Worm (Caenorhabditis elegans) whole organism, L4 larva: ENCODE results near the gene idpp-3.

Experiments
- F10B5.3 ChIP-seq: sonication (generic microtip); optimal IDR thresholded peaks from 2 replicates; lab custom pipeline; 2016; ENCODE audit warnings: mild to moderate bottlenecking, missing genetic modification characterization, missing compliant biosample characterization
- F37D6.2 ChIP-seq: sonication (generic microtip); optimal IDR thresholded peaks from 2 replicates; lab custom pipeline; 2016; ENCODE audit warnings: mild to moderate bottlenecking, missing genetic modification characterization, missing compliant biosample characterization
- F49E8.2 ChIP-seq: sonication (generic microtip); optimal IDR thresholded peaks from 2 replicates; lab custom pipeline; 2016; ENCODE audit warnings: missing compliant biosample characterization, mild to moderate bottlenecking, missing genetic modification characterization, borderline replicate concordance
- T20F7.1 ChIP-seq: fragments of 200-800 bp; sonication (Bioruptor generic); optimal IDR thresholded peaks from 2 replicates; lab custom pipeline; 2018; ENCODE audit warnings: mild to moderate bottlenecking, missing genetic modification characterization, missing compliant biosample characterization
- Y48G9A.11 ChIP-seq: fragments of 200-800 bp; sonication (Bioruptor generic); IDR thresholded peaks from 2 replicates; pipeline ENCODE4 v1.3.6; 2022; ENCODE audit warnings: missing genetic modification reagents, missing genetic modification characterization, missing compliant biosample characterization
- Y5F2A.4 ChIP-seq: fragments of 200-800 bp; sonication (Bioruptor generic); optimal IDR thresholded peaks from 2 replicates; lab custom pipeline; 2018; ENCODE audit warnings: mild to moderate bottlenecking, missing genetic modification characterization, missing compliant biosample characterization
- ZK337.2 ChIP-seq: fragments of 200-800 bp; sonication (Bioruptor generic); IDR thresholded peaks from 2 replicates; pipeline ENCODE4 v1.3.6; 2022; ENCODE audit warnings: missing genetic modification reagents, missing genetic modification characterization, missing compliant biosample characterization
- ZK546.5 ChIP-seq, 2 experiments: sonication (generic microtip); optimal IDR thresholded peaks; 2 replicates each; lab custom pipeline; 2017; ENCODE audit warnings: missing biosample characterization in 2 of 2, missing genetic modification characterization in 2 of 2
- aha-1 ChIP-seq: fragments of 150-350 bp; peaks from one replicate; lab custom pipeline; 2014; ENCODE audit warnings: missing biosample characterization, missing genetic modification characterization
- ces-1 ChIP-seq: fragments of 150-350 bp; sonication (generic microtip); optimal IDR thresholded peaks from 4 replicates; lab custom pipeline; 2014; ENCODE audit warnings: missing biosample characterization, missing genetic modification reagents, missing genetic modification characterization
- daf-12 ChIP-seq: fragments of 150-350 bp; optimal IDR thresholded peaks from 2 replicates; lab custom pipeline; 2014; ENCODE audit warnings: missing biosample characterization, missing genetic modification reagents, missing genetic modification characterization
- daf-19 ChIP-seq: fragments of 200-800 bp; sonication (Bioruptor generic); conservative IDR thresholded peaks from 2 replicates; pipeline ENCODE4 v1.3.6; 2022; ENCODE audit warnings: missing genetic modification characterization, missing compliant biosample characterization
- dmd-6 ChIP-seq: fragments of 200-800 bp; sonication (Bioruptor generic); IDR thresholded peaks from 2 replicates; pipeline ENCODE4 v1.3.6; 2022; ENCODE audit warnings: missing genetic modification reagents, missing genetic modification characterization, missing compliant biosample characterization
- dve-1 ChIP-seq: sonication (generic microtip); optimal IDR thresholded peaks from 2 replicates; lab custom pipeline; 2017; ENCODE audit warnings: antibody characterized with exemption, mild to moderate bottlenecking, missing genetic modification characterization, missing compliant biosample characterization; ENCODE audit not compliant: insufficient read depth
- egl-43 ChIP-seq: fragments of 200-800 bp; sonication (Bioruptor generic); IDR thresholded peaks from 2 replicates; pipeline ENCODE4 v1.3.6; 2022; ENCODE audit warnings: missing genetic modification reagents, missing genetic modification characterization, missing compliant biosample characterization
- hlh-11 ChIP-seq: fragments of 200-800 bp; sonication (Bioruptor generic); optimal IDR thresholded peaks from 2 replicates; lab custom pipeline; 2018; ENCODE audit warnings: mild to moderate bottlenecking, missing genetic modification characterization, missing compliant biosample characterization
- jun-1 ChIP-seq: fragments of 150-350 bp; optimal IDR thresholded peaks from 2 replicates; lab custom pipeline; 2014; ENCODE audit warnings: missing biosample characterization, missing genetic modification reagents, missing genetic modification characterization
- lir-3 ChIP-seq: sonication (generic microtip); optimal IDR thresholded peaks from 2 replicates; lab custom pipeline; 2016; ENCODE audit warnings: mild to moderate bottlenecking, missing genetic modification characterization, missing compliant biosample characterization
- madf-9 ChIP-seq: fragments of 200-800 bp; sonication (Bioruptor generic); conservative IDR thresholded peaks from 2 replicates; pipeline ENCODE4 v1.3.6; 2022; ENCODE audit warnings: missing genetic modification reagents, missing genetic modification characterization, missing compliant biosample characterization
- mxl-3 ChIP-seq: fragments of 200-800 bp; sonication (Bioruptor generic); optimal IDR thresholded peaks from 2 replicates; lab custom pipeline; 2018; ENCODE audit warnings: mild to moderate bottlenecking, missing genetic modification characterization, missing compliant biosample characterization
- nhr-111 ChIP-seq: fragments of 200-800 bp; sonication (Bioruptor generic); optimal IDR thresholded peaks from 2 replicates; lab custom pipeline; 2018; ENCODE audit warnings: mild to moderate bottlenecking, missing genetic modification characterization, missing compliant biosample characterization
- nhr-42 ChIP-seq: fragments of 200-800 bp; sonication (Bioruptor generic); IDR thresholded peaks from 2 replicates; pipeline ENCODE4 v1.3.6; 2022; ENCODE audit warnings: missing genetic modification characterization, missing compliant biosample characterization
- nhr-48 ChIP-seq: sonication (generic microtip); optimal IDR thresholded peaks from 2 replicates; lab custom pipeline; 2016; ENCODE audit warnings: mild to moderate bottlenecking, missing genetic modification characterization, missing compliant biosample characterization
- pha-4 ChIP-seq, 2 experiments: fragments of 150-350 bp in 1 of 2; fragments of 200-800 bp in 1 of 2; sonication (Bioruptor generic) in 1 of 2; IDR thresholded peaks in 1 of 2; optimal IDR thresholded peaks in 1 of 2; 2 replicates each; pipeline versions ENCODE4 v1.3.6 to Lab custom; 2014 to 2022; ENCODE audit warnings: missing genetic modification characterization in 2 of 2, missing genetic modification reagents in 2 of 2, missing biosample characterization in 1 of 2, missing compliant biosample characterization in 1 of 2
- pqm-1 ChIP-seq: sonication (generic microtip); optimal IDR thresholded peaks from 2 replicates; lab custom pipeline; 2017; ENCODE audit warnings: missing biosample characterization, missing genetic modification characterization
- rbr-2 ChIP-seq: sonication (generic microtip); optimal IDR thresholded peaks from 2 replicates; lab custom pipeline; 2016; ENCODE audit warnings: missing genotype, missing genetic modification characterization, missing compliant biosample characterization
- sdz-12 ChIP-seq: fragments of 200-800 bp; sonication (Bioruptor generic); optimal IDR thresholded peaks from 2 replicates; lab custom pipeline; 2018; ENCODE audit warnings: mild to moderate bottlenecking, missing genetic modification characterization, missing compliant biosample characterization
- set-16 ChIP-seq: fragments of 200-800 bp; sonication (Bioruptor generic); IDR thresholded peaks from 2 replicates; pipeline ENCODE4 v1.3.6; 2022; ENCODE audit warnings: missing genetic modification reagents, missing genetic modification characterization, missing compliant biosample characterization
- snpc-4 ChIP-seq: fragments of 150-350 bp; optimal IDR thresholded peaks from 2 replicates; lab custom pipeline; 2014; ENCODE audit warnings: missing biosample characterization, missing genetic modification characterization
- tag-97 ChIP-seq: fragments of 200-800 bp; sonication (Bioruptor generic); IDR thresholded peaks from 2 replicates; pipeline ENCODE4 v1.3.6; 2022; ENCODE audit warnings: missing genetic modification characterization, missing compliant biosample characterization
- tra-1 ChIP-seq: fragments of 200-800 bp; sonication (Bioruptor generic); IDR thresholded peaks from 2 replicates; pipeline ENCODE4 v1.3.6; 2022; ENCODE audit warnings: missing genetic modification reagents, missing genetic modification characterization, missing compliant biosample characterization
- unc-62 ChIP-seq, 3 experiments: fragments of 150-350 bp in 1 of 3; sonication (generic microtip); optimal IDR thresholded peaks in 2 of 3; peaks in 1 of 3; 1 replicate in 1 of 3; 2 replicates in 2 of 3; lab custom pipeline; 2014 to 2017; ENCODE audit warnings: missing biosample characterization in 3 of 3, missing genetic modification characterization in 3 of 3, missing genetic modification reagents in 3 of 3, missing genotype in 1 of 3
- vab-7 ChIP-seq: fragments of 200-800 bp; sonication (Bioruptor generic); IDR thresholded peaks from 2 replicates; pipeline ENCODE4 v1.3.6; 2022; ENCODE audit warnings: missing genetic modification reagents, missing genetic modification characterization, missing compliant biosample characterization
- zfp-2 ChIP-seq: sonication (generic microtip); optimal IDR thresholded peaks from 2 replicates; lab custom pipeline; 2016; ENCODE audit warnings: mild to moderate bottlenecking, missing genetic modification characterization, missing compliant biosample characterization
- zip-11 ChIP-seq: fragments of 200-800 bp; sonication (Bioruptor generic); IDR thresholded peaks from 2 replicates; pipeline ENCODE4 v1.3.6; 2022; ENCODE audit warnings: missing genetic modification characterization, missing compliant biosample characterization

Gene idpp-3

ce11 chrX:14946464-14947354 lies 14.7 kb downstream of the idpp-3 start (continued):
- TF ChIP-seq nhr-42 = no peak
- no peak for TF ChIP-seq vab-7
- no peak for TF ChIP-seq daf-12 (tag; lab: Kevin White, UChicago)
- no peak for TF ChIP-seq jun-1
- no peak for TF ChIP-seq ZK546.5 (tag; optimal IDR thresholded peaks at IDR 0.05; lab: Kevin White, UChicago)
- 0 out of 2 replicates have a peak, but pooled peaks have one; percentile 57 for TF ChIP-seq tra-1 (GFP tag; lab: Robert Waterston, UW)
- peak; percentile 82 for TF ChIP-seq nhr-48 (tag; lab: Kevin White, UChicago)
- peak; percentile 86 for TF ChIP-seq dmd-6
- TF ChIP-seq T20F7.1 (GFP tag; lab: Kevin White, UChicago) = peak; percentile 52
- TF ChIP-seq pqm-1 (tag; lab: Kevin White, UChicago) = peak; percentile 88
- TF ChIP-seq lir-3 (tag; lab: Kevin White, UChicago) = no peak
- peak; percentile 30; the same call in 1 of the 2 replicates for TF ChIP-seq madf-9 (GFP tag; lab: Robert Waterston, UW)
- TF ChIP-seq F10B5.3 (tag; lab: Kevin White, UChicago) = no peak
- TF ChIP-seq nhr-111 (GFP tag; lab: Kevin White, UChicago) = no peak
- no peak for TF ChIP-seq Y48G9A.11
- TF ChIP-seq dve-1 (tag; lab: Kevin White, UChicago) = peak; percentile 84
- TF ChIP-seq F49E8.2 (tag; lab: Kevin White, UChicago) = no peak
- TF ChIP-seq tag-97 (GFP tag; lab: Robert Waterston, UW) = no peak
- peak; percentile 32 for TF ChIP-seq mxl-3 (GFP tag; lab: Kevin White, UChicago)
- TF ChIP-seq aha-1 = peak; percentile 36
- TF ChIP-seq ZK337.2 = no peak
- TF ChIP-seq zfp-2 (tag; lab: Kevin White, UChicago) = no peak

DNA sequence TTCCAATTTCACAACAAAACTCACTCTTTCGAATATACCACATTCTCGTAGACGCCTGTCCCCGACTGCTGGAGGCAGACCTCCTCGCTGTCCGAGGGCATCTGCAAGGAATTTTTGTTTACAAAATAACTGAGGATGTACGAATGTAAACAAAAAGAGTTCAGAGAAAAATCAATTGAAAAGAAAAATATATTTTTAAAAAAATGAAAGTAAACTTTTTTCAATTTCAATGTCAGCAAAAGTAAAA lies 15.2 kb downstream of the idpp-3 start, which contains the start of gene mrp-5:
TSS of gene mrp-5 (minus strand) at position 101 of the 247 bp plus-strand sequence.
- TF ChIP-seq snpc-4 (tag; lab: Kevin White, UChicago) (no peak), F37D6.2 (no peak), egl-43 (GFP tag; lab: Robert Waterston, UW) (no peak), rbr-2 (no peak), ZK546.5 (tag; optimal IDR thresholded peaks at IDR 0.05; lab: Kevin White, UChicago) (no peak), ces-1 (no peak)

- no peak for TF ChIP-seq sdz-12 (GFP tag; lab: Kevin White, UChicago)
- TF ChIP-seq unc-62 (GFP tag; optimal IDR thresholded peaks at IDR 0.05 in 1 of 2; lab: Kevin White, UChicago) = peak in 1 of 2 experiments; percentile 34
- TF ChIP-seq unc-62 (tag; optimal IDR thresholded peaks at IDR 0.05; lab: Kevin White, UChicago) = no peak
- TF ChIP-seq Y48G9A.11 = 0 out of 2 replicates have a peak, but pooled peaks have one; percentile 24
- peak; percentile 20; the same call in 1 of the 2 replicates for TF ChIP-seq pha-4 (GFP tag; IDR thresholded peaks at IDR 0.05; lab: Robert Waterston, UW)
- TF ChIP-seq pha-4 (tag; optimal IDR thresholded peaks at IDR 0.05; lab: Kevin White, UChicago) = no peak
- no peak for TF ChIP-seq zip-11 (GFP tag; lab: Robert Waterston, UW)
- peak; percentile 31; the same call in 1 of the 2 replicates for TF ChIP-seq nhr-42
- TF ChIP-seq snpc-4 (tag; lab: Kevin White, UChicago) = peak; percentile 75
- TF ChIP-seq rbr-2 = no peak
These were observed 23.2 kb downstream of the idpp-3 start for ce11 chrX:14938188-14938587.

DNA sequence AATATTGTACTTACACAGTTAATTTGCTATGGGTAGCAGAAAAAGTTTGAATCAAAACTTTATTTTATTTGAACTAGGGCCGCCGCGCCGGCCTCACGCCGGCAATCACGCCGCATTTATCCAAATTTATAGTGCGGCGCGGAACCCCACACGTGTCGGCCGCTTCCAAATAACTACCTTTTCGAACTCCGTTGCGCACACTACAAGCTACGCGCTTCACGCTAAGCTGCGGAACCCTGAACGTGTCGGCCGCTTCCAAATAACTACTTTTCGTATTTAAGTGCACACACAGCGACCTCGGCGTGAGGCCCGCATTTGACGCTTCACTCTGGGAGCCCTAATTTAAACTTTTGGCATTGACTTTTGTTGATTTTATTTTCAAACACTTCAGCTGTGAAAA lies 29.9 kb downstream of the idpp-3 start:
- TF ChIP-seq hlh-11 (tag; lab: Kevin White, UChicago) = no peak
- no peak for TF ChIP-seq rbr-2
- TF ChIP-seq set-16 (GFP tag; lab: Robert Waterston, UW) = peak; percentile 25; the same call in 1 of the 2 replicates
- no peak for TF ChIP-seq daf-19 (GFP tag; lab: Robert Waterston, UW)
- TF ChIP-seq Y5F2A.4 (GFP tag; lab: Kevin White, UChicago) = no peak
- no peak for TF ChIP-seq daf-12 (tag; lab: Kevin White, UChicago)
